Worm (Caenorhabditis elegans): ENCODE measurements around the gene F25E5.5.

The F25E5.5 gene

ce11 chrV:7416569-7416968 is 30.5 kb upstream of the F25E5.5 start:
- TF ChIP-seq sma-3 (GFP tag; optimal IDR thresholded peaks at IDR 0.05) (peak; percentile 1), nhr-12 (tag; optimal IDR thresholded peaks at IDR 0.05) (no peak), crh-2 (tag; optimal IDR thresholded peaks at IDR 0.05) (no peak), nhr-21 (tag; optimal IDR thresholded peaks at IDR 0.05) (peak; percentile 31)

ce11 chrV:7417018-7417716 is 29.9 kb upstream of the F25E5.5 start, which contains the start of gene srw-67:
TSS of gene srw-67 (plus strand) at chrV:7417660.
- TF ChIP-seq nhr-25 (tag; optimal IDR thresholded peaks at IDR 0.05): peak; percentile 51
- no peak for TF ChIP-seq ceh-16 (tag; optimal IDR thresholded peaks at IDR 0.05)

- TF ChIP-seq ceh-16 (tag; optimal IDR thresholded peaks at IDR 0.05) (no peak), peb-1 (tag; optimal IDR thresholded peaks at IDR 0.05) (no peak), lin-13 (GFP tag; optimal IDR thresholded peaks at IDR 0.05) (no peak), aly-2 (tag; optimal IDR thresholded peaks at IDR 0.05) (no peak), lin-39 (tag; optimal IDR thresholded peaks at IDR 0.05) (no peak), egl-27 (tag; optimal IDR thresholded peaks at IDR 0.05) (no peak), nhr-21 (tag; optimal IDR thresholded peaks at IDR 0.05) (no peak), lin-11 (tag; optimal IDR thresholded peaks at IDR 0.05) (no peak), ama-1 (optimal IDR thresholded peaks at IDR 0.05) (no peak), nhr-77 (tag; optimal IDR thresholded peaks at IDR 0.05) (no peak), blmp-1 (tag; optimal IDR thresholded peaks at IDR 0.05; ENCODE audit: insufficient read depth) (no peak), elt-1 (tag; optimal IDR thresholded peaks at IDR 0.05) (no peak), gmeb-1 (tag; optimal IDR thresholded peaks at IDR 0.05) (no peak), sma-9 (GFP tag; optimal IDR thresholded peaks at IDR 0.05) (no peak), sma-9 (tag; optimal IDR thresholded peaks at IDR 0.05) (no peak), nhr-12 (tag; optimal IDR thresholded peaks at IDR 0.05) (no peak), unc-39 (tag; optimal IDR thresholded peaks at IDR 0.05) (no peak), nhr-6 (tag; optimal IDR thresholded peaks at IDR 0.05) (no peak), crh-2 (tag; optimal IDR thresholded peaks at IDR 0.05) (no peak)
Measured at ce11 chrV:7420162-7420561, 26.9 kb upstream of the F25E5.5 start, which contains the start of gene srxa-4. TSS of gene srxa-4 (plus strand) at chrV:7420462.

- no peak for TF ChIP-seq snpc-4 (tag; optimal IDR thresholded peaks at IDR 0.05)
- TF ChIP-seq sma-3 (GFP tag; optimal IDR thresholded peaks at IDR 0.05): no peak
- TF ChIP-seq nhr-11 (tag; optimal IDR thresholded peaks at IDR 0.05): no peak
- TF ChIP-seq unc-55 (GFP tag; optimal IDR thresholded peaks at IDR 0.05): no peak
- TF ChIP-seq elt-1 (tag; optimal IDR thresholded peaks at IDR 0.05): no peak
- no peak for TF ChIP-seq mbf-1 (tag; optimal IDR thresholded peaks at IDR 0.05)
- no peak for TF ChIP-seq egl-27 (tag; optimal IDR thresholded peaks at IDR 0.05)
- TF ChIP-seq zag-1 (tag; optimal IDR thresholded peaks at IDR 0.05): no peak
- TF ChIP-seq C34F6.9 (tag; optimal IDR thresholded peaks at IDR 0.05): no peak
- no peak for TF ChIP-seq sma-9 (GFP tag; optimal IDR thresholded peaks at IDR 0.05)
- TF ChIP-seq sma-9 (tag; optimal IDR thresholded peaks at IDR 0.05): no peak
- TF ChIP-seq ztf-1 (GFP tag; conservative IDR thresholded peaks at IDR 0.05): no peak
- TF ChIP-seq Y55F3AM.14 (GFP tag; optimal IDR thresholded peaks at IDR 0.05): no peak
- no peak for TF ChIP-seq nhr-21 (tag; optimal IDR thresholded peaks at IDR 0.05)
- no peak for TF ChIP-seq ceh-82 (tag; optimal IDR thresholded peaks at IDR 0.05)
Measured at ce11 chrV:7424336-7424735, 22.7 kb upstream of the F25E5.5 start, which contains the start of gene F18E3.10. TSS of gene F18E3.10 (minus strand) at chrV:7424436.

ce11 chrV:7426594-7426993 is 20.5 kb upstream of the F25E5.5 start, which contains the start of gene srw-68:
TSS of gene srw-68 (minus strand) at chrV:7426694.
- TF ChIP-seq mab-5 (tag; optimal IDR thresholded peaks at IDR 0.05) (no peak), mbf-1 (tag; optimal IDR thresholded peaks at IDR 0.05) (no peak), alr-1 (tag; optimal IDR thresholded peaks at IDR 0.05) (no peak), nhr-21 (tag; optimal IDR thresholded peaks at IDR 0.05) (no peak), ztf-11 (tag; optimal IDR thresholded peaks at IDR 0.05) (no peak)

- no peak for TF ChIP-seq egl-27 (tag; optimal IDR thresholded peaks at IDR 0.05)
- no peak for TF ChIP-seq ceh-82 (tag; optimal IDR thresholded peaks at IDR 0.05)
- TF ChIP-seq nhr-23 (tag; optimal IDR thresholded peaks at IDR 0.05): no peak
- no peak for TF ChIP-seq unc-55 (GFP tag; optimal IDR thresholded peaks at IDR 0.05)
- TF ChIP-seq ztf-1 (GFP tag; conservative IDR thresholded peaks at IDR 0.05): no peak
- no peak for TF ChIP-seq nhr-237 (tag; optimal IDR thresholded peaks at IDR 0.05)
- TF ChIP-seq zag-1 (tag; optimal IDR thresholded peaks at IDR 0.05): no peak
- TF ChIP-seq nhr-11 (tag; optimal IDR thresholded peaks at IDR 0.05): no peak
- no peak for TF ChIP-seq skn-1 (tag; optimal IDR thresholded peaks at IDR 0.05)
- no peak for TF ChIP-seq lsy-2 (tag; optimal IDR thresholded peaks at IDR 0.05)
- no peak for TF ChIP-seq crh-2 (tag; optimal IDR thresholded peaks at IDR 0.05)
- TF ChIP-seq nhr-129 (tag; optimal IDR thresholded peaks at IDR 0.05): no peak
- no peak for TF ChIP-seq nhr-25 (tag; optimal IDR thresholded peaks at IDR 0.05)
- no peak for TF ChIP-seq mdl-1 (tag; optimal IDR thresholded peaks at IDR 0.05)
- TF ChIP-seq sem-4 (tag; optimal IDR thresholded peaks at IDR 0.05): no peak
- no peak for TF ChIP-seq unc-39 (tag; optimal IDR thresholded peaks at IDR 0.05)
- TF ChIP-seq elt-1 (tag; optimal IDR thresholded peaks at IDR 0.05): no peak
Measured at ce11 chrV:7428880-7429279, 18.2 kb upstream of the F25E5.5 start, which contains the start of gene srw-69. TSS of gene srw-69 (minus strand) at chrV:7428980.

Measured in whole organism, L2 larva.